Worm (Caenorhabditis elegans): ENCODE data around the gene oig-8.

The oig-8 gene

DNA sequence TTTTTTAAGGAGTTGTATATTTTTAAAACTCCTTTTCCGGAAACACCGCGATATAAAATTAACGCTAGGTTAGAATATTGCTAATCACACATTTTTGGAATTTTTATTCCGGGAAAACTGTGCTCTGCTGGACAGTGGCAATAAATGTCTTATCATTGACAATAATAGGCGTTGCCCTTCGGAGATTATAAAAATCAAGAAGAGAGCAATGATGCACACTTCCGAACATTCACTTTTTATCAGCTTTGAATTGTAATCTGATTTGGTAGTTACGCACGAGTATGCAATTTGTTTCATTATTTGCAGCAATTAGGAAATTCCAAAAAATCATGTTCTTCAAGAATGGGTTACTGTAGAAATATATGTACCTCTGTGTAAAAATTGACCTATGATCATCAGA, 32.8 kb downstream of the oig-8 start:
- no peak for TF ChIP-seq C38D4.7 (GFP tag; optimal IDR thresholded peaks at IDR 0.05)
- TF ChIP-seq ztf-16 (tag; optimal IDR thresholded peaks at IDR 0.05): no peak
- no peak for TF ChIP-seq npax-4 (tag; optimal IDR thresholded peaks at IDR 0.05)

DNA sequence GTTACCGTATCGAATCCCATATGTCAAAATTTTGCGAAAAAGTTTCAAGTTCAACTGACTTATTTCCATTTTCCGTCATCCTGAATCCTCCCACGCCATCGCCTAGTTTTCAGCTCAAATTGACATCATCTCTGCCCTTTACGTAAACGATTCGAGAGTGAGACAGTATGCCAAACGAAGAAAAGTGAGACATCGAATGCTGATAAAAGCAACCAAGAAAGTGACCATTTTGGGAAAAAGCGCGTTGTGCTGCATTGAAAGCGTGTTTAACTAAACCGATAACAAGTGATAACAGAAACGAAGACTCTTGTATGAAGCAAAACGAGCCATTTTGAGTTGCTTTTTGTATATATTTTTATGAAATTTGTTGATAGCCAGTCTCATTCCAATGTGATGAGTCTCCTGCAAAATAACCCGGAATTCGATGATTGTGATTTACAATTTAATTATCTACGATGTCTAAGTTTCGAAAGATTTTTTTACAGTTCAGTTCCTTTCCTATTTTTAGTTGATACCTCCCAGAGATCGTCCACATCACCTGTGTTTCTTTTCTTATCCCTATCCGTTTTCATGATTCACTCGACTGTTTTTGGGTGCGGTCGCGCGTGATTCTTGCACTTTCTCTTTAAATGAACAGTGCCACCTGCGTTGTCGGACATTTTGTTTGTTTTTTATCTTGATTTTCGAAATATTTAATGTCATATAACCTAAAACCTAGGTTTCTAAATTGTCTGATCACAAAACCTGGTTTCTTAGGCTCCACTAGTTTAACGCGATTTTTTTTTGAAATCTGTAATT, 33.5 kb downstream of the oig-8 start:
- TF ChIP-seq dmd-4 (tag; optimal IDR thresholded peaks at IDR 0.05; ENCODE audit: borderline replicate concordance): no peak
- no peak for TF ChIP-seq hlh-30 (tag; optimal IDR thresholded peaks at IDR 0.05; ENCODE audit: insufficient read depth)
- TF ChIP-seq nfya-1 (tag; optimal IDR thresholded peaks at IDR 0.05): no peak
- no peak for TF ChIP-seq ets-4 (tag; optimal IDR thresholded peaks at IDR 0.05)
- no peak for TF ChIP-seq fax-1 (tag; optimal IDR thresholded peaks at IDR 0.05)
- TF ChIP-seq pat-9 (tag; optimal IDR thresholded peaks at IDR 0.05): no peak
- no peak for TF ChIP-seq hlh-6 (tag; optimal IDR thresholded peaks at IDR 0.05)
- TF ChIP-seq nhr-232 (tag; optimal IDR thresholded peaks at IDR 0.05): no peak
- no peak for TF ChIP-seq hlh-8 (tag; optimal IDR thresholded peaks at IDR 0.05)
- TF ChIP-seq fkh-6 (tag; optimal IDR thresholded peaks at IDR 0.05): no peak
- no peak for TF ChIP-seq hlh-15 (tag; optimal IDR thresholded peaks at IDR 0.05)
- no peak for TF ChIP-seq sox-4 (tag; optimal IDR thresholded peaks at IDR 0.05)
- TF ChIP-seq ceh-31 (tag; optimal IDR thresholded peaks at IDR 0.05): no peak
- no peak for TF ChIP-seq Y22D7AL.16 (tag; optimal IDR thresholded peaks at IDR 0.05)
- TF ChIP-seq mec-3 (tag; optimal IDR thresholded peaks at IDR 0.05; ENCODE audit: borderline replicate concordance): no peak
- TF ChIP-seq ceh-14 (tag; optimal IDR thresholded peaks at IDR 0.05): no peak
- TF ChIP-seq sox-2 (GFP tag; IDR thresholded peaks at IDR 0.05): no peak
- TF ChIP-seq tbx-2 (tag; optimal IDR thresholded peaks at IDR 0.05): no peak
- no peak for TF ChIP-seq pqm-1 (tag; optimal IDR thresholded peaks at IDR 0.05)
- no peak for TF ChIP-seq lin-11 (tag; optimal IDR thresholded peaks at IDR 0.05)

DNA sequence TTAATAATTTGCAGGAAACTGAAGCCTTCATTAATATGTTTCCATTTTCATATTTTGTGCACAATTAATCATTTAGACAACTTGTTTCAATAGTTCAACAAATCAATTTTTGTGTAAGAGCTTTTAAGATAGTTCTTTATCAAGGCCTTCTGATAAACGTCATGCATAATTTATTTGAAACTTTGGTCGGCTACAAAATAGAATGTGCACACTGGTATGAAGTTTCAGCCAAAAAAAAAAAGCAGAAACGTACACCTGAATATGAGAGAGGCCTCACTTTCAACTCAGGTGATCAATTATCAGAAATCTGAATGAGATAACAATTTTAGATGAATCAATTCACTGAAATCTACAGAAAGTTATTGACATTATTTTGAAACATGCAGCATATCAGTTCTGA, 34.4 kb downstream of the oig-8 start:
- TF ChIP-seq tbx-2 (tag; optimal IDR thresholded peaks at IDR 0.05): no peak
- no peak for TF ChIP-seq lin-11 (tag; optimal IDR thresholded peaks at IDR 0.05)
- TF ChIP-seq Y22D7AL.16 (tag; optimal IDR thresholded peaks at IDR 0.05): no peak
- no peak for TF ChIP-seq lim-6 (tag; optimal IDR thresholded peaks at IDR 0.05)
- TF ChIP-seq ama-1 (optimal IDR thresholded peaks at IDR 0.05): no peak
- no peak for TF ChIP-seq hlh-6 (tag; optimal IDR thresholded peaks at IDR 0.05)
- TF ChIP-seq sox-2 (GFP tag; IDR thresholded peaks at IDR 0.05): no peak
- no peak for TF ChIP-seq ceh-30 (tag; optimal IDR thresholded peaks at IDR 0.05)
- TF ChIP-seq nhr-11 (tag; optimal IDR thresholded peaks at IDR 0.05): no peak
- TF ChIP-seq pha-2 (tag; optimal IDR thresholded peaks at IDR 0.05): no peak
- TF ChIP-seq unc-55 (GFP tag; optimal IDR thresholded peaks at IDR 0.05): no peak
- no peak for TF ChIP-seq ceh-24 (tag; optimal IDR thresholded peaks at IDR 0.05)
- no peak for TF ChIP-seq pax-1 (tag; optimal IDR thresholded peaks at IDR 0.05)

DNA sequence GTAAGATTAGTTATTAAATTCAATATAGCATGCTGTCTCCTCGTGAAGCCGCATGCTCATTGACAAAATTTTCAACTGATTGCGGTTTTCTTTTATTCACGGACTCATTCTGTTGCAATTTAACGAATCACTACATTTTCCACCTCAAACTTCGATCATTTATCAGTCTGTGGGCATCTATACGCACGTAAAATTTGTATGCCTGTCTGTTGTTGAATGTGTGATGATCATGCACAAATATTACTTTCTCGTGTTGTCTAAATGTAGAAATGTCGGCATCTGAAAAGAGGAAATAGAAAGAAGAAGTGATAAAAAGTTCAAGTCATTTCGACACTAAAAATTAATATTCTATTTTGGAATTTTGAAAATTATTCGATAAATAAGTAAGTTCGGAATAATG, 36.4 kb downstream of the oig-8 start:
- no peak for TF ChIP-seq che-1 (tag; optimal IDR thresholded peaks at IDR 0.05)
- no peak for TF ChIP-seq pha-2 (tag; optimal IDR thresholded peaks at IDR 0.05)
- TF ChIP-seq madf-2 (tag; optimal IDR thresholded peaks at IDR 0.05): no peak
- TF ChIP-seq elt-2 (tag; optimal IDR thresholded peaks at IDR 0.05): no peak
- TF ChIP-seq ceh-22 (tag; optimal IDR thresholded peaks at IDR 0.05): no peak
- no peak for TF ChIP-seq pax-1 (tag; optimal IDR thresholded peaks at IDR 0.05)
- TF ChIP-seq ceh-31 (tag; optimal IDR thresholded peaks at IDR 0.05): no peak
- TF ChIP-seq nhr-11 (tag; optimal IDR thresholded peaks at IDR 0.05): no peak
- TF ChIP-seq nhr-232 (tag; optimal IDR thresholded peaks at IDR 0.05): no peak
- TF ChIP-seq ceh-45 (GFP tag; IDR thresholded peaks at IDR 0.05): no peak
- TF ChIP-seq pros-1 (tag; optimal IDR thresholded peaks at IDR 0.05): no peak
- no peak for TF ChIP-seq unc-42 (tag; optimal IDR thresholded peaks at IDR 0.05)
- no peak for TF ChIP-seq mec-3 (tag; optimal IDR thresholded peaks at IDR 0.05; ENCODE audit: borderline replicate concordance)

All from whole organism, late embryonic.